Worm (Caenorhabditis elegans) whole organism, midembryonic: ENCODE results near the gene srh-265.

Experiments
- T22C8.4 ChIP-seq: fragments of 200-800 bp; sonication (Bioruptor generic); IDR thresholded peaks from 2 replicates; pipeline ENCODE4 v1.3.6; 2022; ENCODE audit warnings: missing genetic modification characterization, missing compliant biosample characterization
- cog-1 ChIP-seq: sonication (generic microtip); optimal IDR thresholded peaks from 2 replicates; lab custom pipeline; 2016; ENCODE audit warnings: missing genetic modification characterization, missing compliant biosample characterization
- flt-1 ChIP-seq: fragments of 200-800 bp; sonication (Bioruptor generic); IDR thresholded peaks from 2 replicates; pipeline ENCODE4 v1.3.6; 2022; ENCODE audit warnings: missing genetic modification characterization, missing compliant biosample characterization
- klf-2 ChIP-seq: fragments of 200-800 bp; sonication (Bioruptor generic); conservative IDR thresholded peaks from 2 replicates; pipeline ENCODE4 v1.3.6; 2022; ENCODE audit warnings: missing genetic modification reagents, missing genetic modification characterization, missing compliant biosample characterization
- med-1 ChIP-seq: sonication (generic microtip); optimal IDR thresholded peaks from 2 replicates; lab custom pipeline; 2017; ENCODE audit warnings: missing genetic modification characterization, mild to moderate bottlenecking, missing compliant biosample characterization, antibody characterized with exemption, missing genetic modification reagents; ENCODE audit not compliant: insufficient read depth
- ref-1 ChIP-seq: fragments of 200-800 bp; sonication (Bioruptor generic); conservative IDR thresholded peaks from 2 replicates; pipeline ENCODE4 v1.3.6; 2022; ENCODE audit warnings: missing genetic modification reagents, missing genetic modification characterization, missing compliant biosample characterization
- tab-1 ChIP-seq: fragments of 200-800 bp; sonication (Bioruptor generic); IDR thresholded peaks from 2 replicates; pipeline ENCODE4 v1.3.6; 2022; ENCODE audit warnings: missing genetic modification characterization, missing compliant biosample characterization
- ztf-23 ChIP-seq: fragments of 200-800 bp; sonication (Bioruptor generic); IDR thresholded peaks from 2 replicates; pipeline ENCODE4 v1.3.6; 2022; ENCODE audit warnings: missing genetic modification reagents, missing genetic modification characterization, missing compliant biosample characterization
- ztf-29 ChIP-seq: fragments of 200-800 bp; sonication (Bioruptor generic); IDR thresholded peaks from 2 replicates; pipeline ENCODE4 v1.3.6; 2022; ENCODE audit warnings: missing genetic modification reagents, missing genetic modification characterization, missing compliant biosample characterization

- TF ChIP-seq ztf-29 (no peak), cog-1 (tag; lab: Kevin White, UChicago) (no peak), ztf-23 (GFP tag; lab: Robert Waterston, UW) (no peak), tab-1 (no peak), flt-1 (GFP tag; lab: Robert Waterston, UW) (no peak), med-1 (GFP tag; lab: Kevin White, UChicago) (no peak), klf-2 (no peak), ref-1 (GFP tag; lab: Robert Waterston, UW) (no peak), T22C8.4 (GFP tag; lab: Robert Waterston, UW) (no peak)
Measured at ce11 chrV:15448865-15449264, 32.8 kb downstream of the srh-265 start, which contains the start of gene T26H5.14.
